Worm (Caenorhabditis elegans): Measurements from ENCODE around the gene best-12.

best-12 gene

DNA sequence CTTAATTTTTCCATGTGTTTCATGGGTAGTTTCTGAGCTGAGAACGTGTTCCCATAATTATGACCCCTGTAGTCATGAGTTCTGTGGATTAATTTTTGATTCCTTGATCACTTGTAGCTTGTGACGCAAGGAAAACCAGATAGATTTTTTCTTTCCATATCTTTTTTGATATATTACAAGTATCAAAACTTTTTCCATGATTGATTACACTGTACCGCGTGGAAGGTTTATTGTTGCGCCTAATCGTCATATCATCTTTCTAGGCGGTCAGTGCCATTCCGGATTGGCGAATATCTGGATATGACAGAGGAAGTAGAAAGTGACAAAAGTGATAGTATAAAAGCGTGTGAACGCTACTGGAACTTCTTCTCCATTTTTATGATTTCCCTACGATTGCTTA lies 2.7 kb upstream of the best-12 start, which contains the start of gene ZK285.2:
Gene ZK285.2 (plus strand): TSS at position 301 of the 400 bp plus-strand sequence.
- TF ChIP-seq T26A8.4 (GFP tag; IDR thresholded peaks at IDR 0.05) (no peak), lsy-2 (tag; optimal IDR thresholded peaks at IDR 0.05) (no peak), ceh-44 (GFP tag; IDR thresholded peaks at IDR 0.05) (no peak), ceh-82 (tag; optimal IDR thresholded peaks at IDR 0.05) (no peak), rbr-2 (tag; optimal IDR thresholded peaks at IDR 0.05) (no peak), F49E8.2 (tag; optimal IDR thresholded peaks at IDR 0.05; ENCODE audit: borderline replicate concordance) (no peak), attf-4 (tag; optimal IDR thresholded peaks at IDR 0.05) (no peak)

DNA sequence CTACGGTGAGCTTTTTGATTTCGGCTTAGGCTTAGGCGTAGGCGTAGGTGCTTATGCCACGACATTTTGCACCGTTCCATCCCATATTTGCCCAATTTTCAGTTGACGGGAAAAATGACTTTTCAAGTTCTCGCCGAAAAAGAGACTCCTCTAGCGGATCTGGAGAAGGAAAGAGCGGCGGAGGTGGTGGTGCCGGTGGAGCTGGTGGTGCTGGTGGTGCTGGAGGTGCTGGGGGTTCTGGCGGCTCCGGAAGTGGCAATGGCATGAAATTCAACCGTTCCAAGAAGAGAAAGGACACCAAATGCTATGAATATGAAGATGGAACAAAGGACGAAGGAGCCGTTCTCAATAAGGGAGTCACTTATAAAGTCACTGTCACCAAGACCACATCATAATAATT lies 2.2 kb upstream of the best-12 start:
- TF ChIP-seq set-16 (GFP tag; IDR thresholded peaks at IDR 0.05) (peak; percentile 90), nhr-10 (tag; optimal IDR thresholded peaks at IDR 0.05) (no peak), ceh-82 (tag; optimal IDR thresholded peaks at IDR 0.05) (no peak)

ce11 chrV:16047508-16047907 lies 1.8 kb upstream of the best-12 start, which contains the start of gene str-198:
str-198 (plus strand) TSS chrV:16047808.
- TF ChIP-seq skn-1 (tag; optimal IDR thresholded peaks at IDR 0.05) (no peak), madf-9 (GFP tag; conservative IDR thresholded peaks at IDR 0.05) (no peak), F10B5.3 (tag; optimal IDR thresholded peaks at IDR 0.05) (no peak), spr-3 (GFP tag; optimal IDR thresholded peaks at IDR 0.05) (no peak), unc-130 (GFP tag; optimal IDR thresholded peaks at IDR 0.05) (no peak), ceh-44 (GFP tag; IDR thresholded peaks at IDR 0.05) (no peak), Y105C5A.15 (GFP tag; IDR thresholded peaks at IDR 0.05) (no peak), zip-2 (tag; optimal IDR thresholded peaks at IDR 0.05) (no peak), gei-8 (GFP tag; optimal IDR thresholded peaks at IDR 0.05) (no peak), snpc-4 (tag; optimal IDR thresholded peaks at IDR 0.05) (no peak)

DNA sequence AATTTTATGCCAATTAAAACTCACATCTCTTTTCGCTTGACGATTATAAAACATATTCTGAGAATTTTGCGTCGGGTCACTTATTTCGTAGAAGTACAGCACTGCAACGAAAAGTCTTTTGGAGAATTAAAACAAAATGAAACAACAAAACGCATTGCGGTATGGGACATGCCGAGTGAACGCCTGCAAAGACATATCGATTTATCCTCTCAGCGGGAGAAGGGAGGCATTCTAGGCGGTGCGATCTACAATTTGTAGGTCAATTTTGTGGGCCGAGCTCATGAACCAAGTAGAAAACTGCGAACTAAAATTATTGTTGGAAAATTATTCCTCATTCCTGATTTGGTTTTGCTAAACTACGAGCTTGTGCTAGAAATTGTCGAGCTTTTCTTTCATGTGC lies 4.1 kb downstream of the best-12 start, which contains the start of gene F14H3.3:
Gene F14H3.3 (minus strand): TSS at position 101 of the 400 bp plus-strand sequence.
- TF ChIP-seq aha-1 (tag) (peak; percentile 52), D1046.2 (GFP tag; IDR thresholded peaks at IDR 0.05) (no peak)

DNA sequence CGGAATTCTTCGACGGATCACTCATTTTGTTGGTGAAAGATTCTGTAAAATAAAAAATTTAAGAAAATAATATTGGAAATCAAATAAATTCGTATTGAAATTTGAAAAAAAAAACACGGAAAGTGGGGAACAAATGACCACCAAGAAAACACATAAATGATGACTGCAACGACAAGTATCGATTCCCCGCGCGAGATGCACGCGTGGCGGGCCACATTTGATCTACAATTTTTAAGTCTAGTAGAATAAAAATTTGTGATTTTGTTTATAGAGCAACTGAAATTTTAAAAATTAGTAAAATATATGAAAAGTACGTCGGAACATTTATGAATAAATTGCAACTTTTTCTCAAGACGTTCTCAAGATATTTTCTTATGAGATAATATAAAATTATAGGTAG lies 5.8 kb downstream of the best-12 start, which contains the start of gene F14H3.4:
Gene F14H3.4 (minus strand): TSS at position 42 of the 400 bp plus-strand sequence.
- TF ChIP-seq lin-39 (tag; optimal IDR thresholded peaks at IDR 0.05) (no peak), daf-19 (GFP tag; conservative IDR thresholded peaks at IDR 0.05) (no peak), jun-1 (tag; optimal IDR thresholded peaks at IDR 0.05) (no peak), vab-7 (GFP tag; IDR thresholded peaks at IDR 0.05) (no peak), ztf-7 (tag; optimal IDR thresholded peaks at IDR 0.05) (no peak), daf-16 (GFP tag; optimal IDR thresholded peaks at IDR 0.05) (no peak), daf-16 (tag; optimal IDR thresholded peaks at IDR 0.05) (no peak), tag-97 (GFP tag; IDR thresholded peaks at IDR 0.05) (no peak), nhr-10 (tag; optimal IDR thresholded peaks at IDR 0.05) (no peak), lsy-2 (tag; optimal IDR thresholded peaks at IDR 0.05) (no peak), cey-2 (tag; optimal IDR thresholded peaks at IDR 0.05; ENCODE audit: borderline replicate concordance, insufficient read depth) (no peak), dmd-6 (GFP tag; IDR thresholded peaks at IDR 0.05) (no peak), rbr-2 (tag; optimal IDR thresholded peaks at IDR 0.05) (no peak), Y105C5A.15 (GFP tag; IDR thresholded peaks at IDR 0.05) (no peak), spr-1 (tag; optimal IDR thresholded peaks at IDR 0.05) (no peak), daf-8 (GFP tag; IDR thresholded peaks at IDR 0.05) (no peak), nhr-111 (GFP tag; optimal IDR thresholded peaks at IDR 0.05) (no peak), mxl-2 (GFP tag; conservative IDR thresholded peaks at IDR 0.05) (no peak), duxl-1 (tag; optimal IDR thresholded peaks at IDR 0.05; ENCODE audit: poor library complexity) (no peak), mes-2 (tag; optimal IDR thresholded peaks at IDR 0.05; ENCODE audit: poor library complexity, severe bottlenecking) (no peak)

Data from whole organism, L4 larva.